Fruit fly (Drosophila melanogaster) whole organism, pupa: ENCODE data around the gene Alp11.

Experiments
- CG10348 ChIP-seq: fragments of 200-800 bp; sonication (Bioruptor generic); IDR thresholded peaks from 2 replicates; pipeline ENCODE4 v1.3.6; 2022; ENCODE audit warnings: missing biosample characterization, missing genetic modification characterization
- CG12605 ChIP-seq: fragments of 200-800 bp; sonication (Bioruptor generic); IDR thresholded peaks from 2 replicates; pipeline ENCODE4 v1.3.6; 2022; ENCODE audit warnings: missing biosample characterization, missing genetic modification characterization
- CG13204 ChIP-seq: fragments of 200-800 bp; sonication (Bioruptor generic); optimal IDR thresholded peaks from 2 replicates; lab custom pipeline; 2018; ENCODE audit warnings: missing biosample characterization, mild to moderate bottlenecking, missing genetic modification characterization, moderate library complexity
- CG14655 ChIP-seq: fragments of 200-800 bp; sonication (Bioruptor generic); optimal IDR thresholded peaks from 3 replicates; lab custom pipeline; 2017; ENCODE audit warnings: mild to moderate bottlenecking, missing biosample characterization, missing genetic modification reagents, missing genetic modification characterization
- CG15710 ChIP-seq: fragments of 200-800 bp; sonication (Bioruptor generic); optimal IDR thresholded peaks from 2 replicates; lab custom pipeline; 2018; ENCODE audit warnings: missing biosample characterization, mild to moderate bottlenecking, missing genetic modification characterization, moderate library complexity
- CG17806 ChIP-seq: fragments of 200-800 bp; sonication (Bioruptor generic); optimal IDR thresholded peaks from 2 replicates; lab custom pipeline; 2018; ENCODE audit warnings: missing biosample characterization, mild to moderate bottlenecking, missing genetic modification characterization, moderate library complexity
- CG32121 ChIP-seq: fragments of 200-800 bp; sonication (Bioruptor generic); IDR thresholded peaks from 2 replicates; pipeline ENCODE4 v1.3.6; 2022; ENCODE audit warnings: missing biosample characterization, missing genetic modification characterization
- CG34367 ChIP-seq: fragments of 200-800 bp; sonication (Bioruptor generic); optimal IDR thresholded peaks from 2 replicates; lab custom pipeline; 2018; ENCODE audit warnings: missing biosample characterization, mild to moderate bottlenecking, missing genetic modification characterization
- CG4496 ChIP-seq: fragments of 200-800 bp; sonication (Bioruptor generic); IDR thresholded peaks from 3 replicates; pipeline ENCODE4 v1.3.6; 2022; ENCODE audit warnings: missing biosample characterization, missing genetic modification characterization
- CG8159 ChIP-seq: fragments of 200-800 bp; sonication (Bioruptor generic); optimal IDR thresholded peaks from 3 replicates; lab custom pipeline; 2018; ENCODE audit warnings: missing biosample characterization, mild to moderate bottlenecking, missing genetic modification characterization, moderate library complexity
- CG8301 ChIP-seq: fragments of 200-800 bp; sonication (Bioruptor generic); optimal IDR thresholded peaks from 2 replicates; lab custom pipeline; 2018; ENCODE audit warnings: missing biosample characterization, mild to moderate bottlenecking, missing genetic modification characterization
- CG9948 ChIP-seq: fragments of 200-800 bp; sonication (Bioruptor generic); optimal IDR thresholded peaks from 2 replicates; lab custom pipeline; 2018; ENCODE audit warnings: missing biosample characterization, mild to moderate bottlenecking, missing genetic modification characterization, moderate library complexity
- D1 ChIP-seq: fragments of 200-800 bp; sonication (Bioruptor generic); optimal IDR thresholded peaks from 2 replicates; lab custom pipeline; 2018; ENCODE audit warnings: missing biosample characterization, mild to moderate bottlenecking, missing genetic modification characterization, moderate library complexity
- EcR ChIP-seq: fragments of 200-800 bp; sonication (Bioruptor generic); optimal IDR thresholded peaks from 3 replicates; lab custom pipeline; 2019; ENCODE audit warnings: missing biosample characterization, missing genetic modification characterization, mild to moderate bottlenecking, moderate library complexity, missing genetic modification reagents
- Ets98B ChIP-seq: fragments of 200-800 bp; sonication (Bioruptor generic); IDR thresholded peaks from 2 replicates; pipeline ENCODE4 v1.3.6; 2022; ENCODE audit warnings: missing biosample characterization, missing genetic modification characterization
- Pif1A ChIP-seq: fragments of 200-800 bp; sonication (Bioruptor generic); optimal IDR thresholded peaks from 3 replicates; lab custom pipeline; 2016; ENCODE audit warnings: missing biosample characterization, missing genetic modification characterization
- Pif1B ChIP-seq: fragments of 200-800 bp; sonication (Bioruptor generic); optimal IDR thresholded peaks from 3 replicates; lab custom pipeline; 2016; ENCODE audit warnings: missing biosample characterization, missing genetic modification characterization
- Snoo ChIP-seq: fragments of 200-800 bp; sonication (Bioruptor generic); optimal IDR thresholded peaks from 3 replicates; lab custom pipeline; 2017; ENCODE audit warnings: missing biosample characterization, mild to moderate bottlenecking, missing genetic modification characterization, inconsistent platforms
- fd96Ca ChIP-seq: fragments of 200-800 bp; sonication (Bioruptor generic); IDR thresholded peaks from 3 replicates; pipeline ENCODE4 v1.3.6; 2022; ENCODE audit warnings: missing biosample characterization, missing genetic modification characterization
- gl ChIP-seq: fragments of 200-800 bp; sonication (Bioruptor generic); optimal IDR thresholded peaks from 2 replicates; lab custom pipeline; 2018; ENCODE audit warnings: missing biosample characterization, mild to moderate bottlenecking, missing genetic modification characterization
- rn ChIP-seq: fragments of 200-800 bp; sonication (Bioruptor generic); IDR thresholded peaks from 2 replicates; pipeline ENCODE4 v1.3.6; 2022; ENCODE audit warnings: missing biosample characterization, missing genetic modification characterization

The Alp11 gene

DNA sequence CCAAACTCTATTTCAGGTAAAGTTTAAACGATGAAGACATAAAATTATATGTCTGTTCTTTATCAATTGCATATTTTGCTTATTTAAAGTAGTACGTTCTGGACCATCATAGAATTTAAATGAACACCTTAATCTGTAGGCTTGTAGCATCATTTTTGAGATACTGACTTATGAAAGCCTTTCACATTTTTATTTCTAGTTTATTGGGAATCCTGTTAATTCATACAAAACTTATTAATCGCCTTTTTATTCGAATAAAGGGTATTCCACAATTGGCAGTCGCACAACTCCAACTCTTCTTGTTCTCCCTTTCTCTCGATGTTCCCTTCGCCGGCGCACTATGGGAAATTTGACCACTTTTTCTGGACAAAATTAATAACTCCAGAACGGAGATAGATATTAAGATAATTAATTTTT is 35.1 kb upstream of the Alp11 start:
- TF ChIP-seq CG34367 (peak; percentile 9), CG8159 (tag; lab: Kevin White, UChicago) (peak; percentile 44), fd96Ca (GFP tag; lab: Robert Waterston, UW) (no peak), D1 (tag; lab: Kevin White, UChicago) (no peak), CG8301 (tag; lab: Kevin White, UChicago) (peak; percentile 37), CG4496 (GFP tag; lab: Robert Waterston, UW) (no peak), CG10348 (GFP tag; lab: Robert Waterston, UW) (no peak), CG14655 (peak; percentile 56), CG32121 (GFP tag; lab: Robert Waterston, UW) (no peak), CG9948 (tag; lab: Kevin White, UChicago) (peak; percentile 28), CG17806 (tag; lab: Kevin White, UChicago) (peak; percentile 32), Snoo (tag; lab: Kevin White, UChicago) (peak; percentile 45), Pif1A (peak; percentile 41), rn (GFP tag; lab: Robert Waterston, UW) (no peak), CG15710 (tag; lab: Kevin White, UChicago) (peak; percentile 40), gl (tag; lab: Kevin White, UChicago) (no peak), Pif1B (GFP tag; lab: Kevin White, UChicago) (peak; percentile 40)

DNA sequence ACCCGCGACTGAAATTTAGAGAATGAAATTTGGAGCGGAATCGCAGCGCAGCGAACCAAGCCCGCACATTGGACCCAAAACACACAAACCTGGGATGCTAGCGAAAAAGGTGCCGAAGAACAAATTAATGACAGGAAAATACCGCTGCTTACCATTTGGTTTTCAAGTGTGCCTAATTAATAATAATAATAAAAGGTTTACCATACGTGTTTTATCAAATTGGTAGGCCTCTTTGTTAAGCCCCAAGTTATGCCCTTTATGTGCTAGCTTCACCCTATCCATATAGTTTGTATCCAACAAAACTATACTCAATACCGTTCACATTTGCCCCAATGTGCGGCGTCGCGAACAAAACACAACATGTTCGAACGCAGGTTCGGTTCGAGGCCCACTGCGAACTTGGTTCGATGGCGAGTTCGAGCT is 33.3 kb upstream of the Alp11 start, which contains the start of gene Ac13E:
Gene Ac13E (minus strand): TSS at position 23 of the 423 bp plus-strand sequence.
- TF ChIP-seq CG32121 (GFP tag; lab: Robert Waterston, UW) (peak; percentile 91), Ets98B (GFP tag; lab: Robert Waterston, UW) (peak; percentile 84), rn (GFP tag; lab: Robert Waterston, UW) (peak; percentile 70), CG17806 (tag; lab: Kevin White, UChicago) (peak; percentile 82), EcR (GFP tag; lab: Kevin White, UChicago) (peak; percentile 22), CG10348 (GFP tag; lab: Robert Waterston, UW) (peak; percentile 53; the same call in 1 of the 2 replicates), CG4496 (GFP tag; lab: Robert Waterston, UW) (peak; percentile 90), Pif1A (peak; percentile 94), CG34367 (peak; percentile 86), CG8301 (tag; lab: Kevin White, UChicago) (peak; percentile 90), D1 (tag; lab: Kevin White, UChicago) (peak; percentile 72), CG15710 (tag; lab: Kevin White, UChicago) (peak; percentile 89), Pif1B (GFP tag; lab: Kevin White, UChicago) (peak; percentile 89), CG9948 (tag; lab: Kevin White, UChicago) (peak; percentile 86), fd96Ca (GFP tag; lab: Robert Waterston, UW) (peak; percentile 92), CG14655 (peak; percentile 93), Snoo (tag; lab: Kevin White, UChicago) (peak; percentile 95), CG13204 (GFP tag; lab: Kevin White, UChicago) (peak; percentile 79), CG8159 (tag; lab: Kevin White, UChicago) (peak; percentile 92), CG12605 (peak; percentile 66; the same call in 1 of the 2 replicates), gl (tag; lab: Kevin White, UChicago) (peak; percentile 68)

DNA sequence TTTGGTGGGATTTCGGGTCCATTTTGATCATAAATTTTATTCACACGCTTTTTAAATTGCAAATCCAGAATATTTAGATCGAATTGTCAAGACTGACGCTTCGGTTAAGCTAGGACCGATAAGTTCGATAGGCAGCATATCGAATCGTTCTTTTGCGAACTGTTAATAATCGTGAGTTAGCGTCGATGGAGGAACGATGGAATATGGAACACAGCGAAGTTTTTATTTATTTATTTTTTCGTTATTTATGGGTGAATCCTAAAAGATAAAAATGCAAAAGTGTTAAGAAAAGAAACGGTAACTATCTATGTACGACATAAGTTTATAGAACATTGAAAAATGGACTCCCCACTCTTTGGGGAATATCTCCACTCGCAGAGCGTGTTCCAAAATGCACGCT is 31.6 kb upstream of the Alp11 start, which contains the start of gene CG42300:
Gene CG42300 (minus strand): TSS at position 101 of the 400 bp plus-strand sequence.
- TF ChIP-seq CG8301 (tag; lab: Kevin White, UChicago), result no peak
- no peak for TF ChIP-seq CG8159 (tag; lab: Kevin White, UChicago)
- no peak for TF ChIP-seq Pif1B (GFP tag; lab: Kevin White, UChicago)
- TF ChIP-seq rn (GFP tag; lab: Robert Waterston, UW), result no peak
- TF ChIP-seq fd96Ca (GFP tag; lab: Robert Waterston, UW), result no peak
- TF ChIP-seq D1 (tag; lab: Kevin White, UChicago), result no peak
- TF ChIP-seq Pif1A, result no peak
- no peak for TF ChIP-seq CG34367
- no peak for TF ChIP-seq CG14655
- TF ChIP-seq CG4496 (GFP tag; lab: Robert Waterston, UW), result no peak
- TF ChIP-seq CG12605, result no peak
- no peak for TF ChIP-seq CG15710 (tag; lab: Kevin White, UChicago)
- TF ChIP-seq Ets98B (GFP tag; lab: Robert Waterston, UW), result no peak
- TF ChIP-seq EcR (GFP tag; lab: Kevin White, UChicago), result no peak
- TF ChIP-seq CG17806 (tag; lab: Kevin White, UChicago), result no peak
- TF ChIP-seq CG32121 (GFP tag; lab: Robert Waterston, UW), result no peak
- TF ChIP-seq CG10348 (GFP tag; lab: Robert Waterston, UW), result no peak
- no peak for TF ChIP-seq Snoo (tag; lab: Kevin White, UChicago)

DNA sequence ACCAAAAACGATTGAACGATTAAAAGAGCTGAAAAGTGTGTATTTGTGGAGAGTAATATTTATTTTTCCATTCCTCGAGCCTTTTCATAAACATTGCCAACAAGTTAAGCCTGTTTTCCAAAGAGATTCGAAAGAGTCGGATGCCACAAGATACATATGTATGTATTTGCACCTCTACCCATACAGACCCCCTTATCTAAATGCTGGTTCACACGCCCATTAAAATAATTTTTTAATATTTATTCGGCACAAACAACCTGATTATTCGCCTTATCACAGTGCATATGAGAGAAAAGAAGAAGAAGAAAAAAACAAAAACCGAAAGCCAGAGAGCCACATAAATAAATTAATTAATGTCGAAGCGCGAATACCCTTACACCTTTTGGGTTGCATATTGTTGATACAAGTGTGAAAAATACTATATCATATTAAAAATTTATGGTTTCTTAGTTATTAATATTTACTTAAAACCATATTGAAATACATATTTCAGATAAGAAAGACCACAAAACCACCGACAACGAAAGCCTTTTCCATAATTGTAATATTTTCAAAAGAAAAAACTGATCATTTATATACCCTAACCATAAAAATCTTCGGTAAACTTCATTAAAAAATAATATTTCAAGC is 19.1 kb upstream of the Alp11 start:
- no peak for TF ChIP-seq D1 (tag; lab: Kevin White, UChicago)
- TF ChIP-seq fd96Ca (GFP tag; lab: Robert Waterston, UW), result no peak
- TF ChIP-seq EcR (GFP tag; lab: Kevin White, UChicago), result peak; percentile 13
- peak; percentile 8 for TF ChIP-seq Pif1B (GFP tag; lab: Kevin White, UChicago)
- no peak for TF ChIP-seq rn (GFP tag; lab: Robert Waterston, UW)
- TF ChIP-seq CG17806 (tag; lab: Kevin White, UChicago), result no peak
- TF ChIP-seq CG8159 (tag; lab: Kevin White, UChicago), result no peak
- peak; percentile 6 for TF ChIP-seq Pif1A
- TF ChIP-seq CG12605, result no peak
- TF ChIP-seq CG4496 (GFP tag; lab: Robert Waterston, UW), result no peak
- no peak for TF ChIP-seq CG14655
- TF ChIP-seq CG9948 (tag; lab: Kevin White, UChicago), result no peak
- no peak for TF ChIP-seq CG34367
- TF ChIP-seq, all 21 proteins: peak for 3

DNA sequence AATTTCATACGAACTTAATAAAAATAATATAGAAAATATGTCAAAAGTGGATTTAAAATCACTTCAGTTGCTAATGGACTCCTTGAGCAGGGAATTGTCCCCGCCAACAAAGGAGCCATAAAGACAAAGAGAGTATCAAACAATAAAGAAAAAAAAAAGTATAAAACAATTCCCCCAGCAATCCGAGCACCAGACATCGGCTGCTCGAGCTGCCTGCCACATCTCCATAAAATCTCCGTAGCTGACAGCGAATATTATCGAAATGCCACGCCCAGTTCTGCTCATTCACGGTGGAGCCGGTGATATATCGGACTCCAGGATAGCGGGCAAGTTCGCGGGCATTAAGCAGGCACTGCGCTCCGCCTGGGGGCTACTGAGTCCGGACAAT is 18.6 kb upstream of the Alp11 start, which contains the start of gene CG7860:
Gene CG7860 (plus strand): TSS at position 11 of the 388 bp plus-strand sequence.
- peak; percentile 9 for TF ChIP-seq CG15710 (tag; lab: Kevin White, UChicago)
- peak; percentile 39 for TF ChIP-seq Snoo (tag; lab: Kevin White, UChicago)
- peak; percentile 10 for TF ChIP-seq Pif1B (GFP tag; lab: Kevin White, UChicago)
- no peak for TF ChIP-seq CG32121 (GFP tag; lab: Robert Waterston, UW)
- TF ChIP-seq, all 21 proteins: peak for 3
